Worm (Caenorhabditis elegans) whole organism, young adult: Measurements from ENCODE around the gene copb-2.

ENCODE experiments used
- B0019.2 ChIP-seq: fragments of 200-800 bp; sonication (Bioruptor generic); conservative IDR thresholded peaks from 2 replicates; pipeline ENCODE4 v1.3.6; 2022; ENCODE audit warnings: missing genetic modification reagents, missing genetic modification characterization, missing compliant biosample characterization
- B0035.1 ChIP-seq: sonication (generic microtip); optimal IDR thresholded peaks from 2 replicates; lab custom pipeline; 2016; ENCODE audit warnings: missing genetic modification characterization, mild to moderate bottlenecking, missing compliant biosample characterization, missing genotype, missing genetic modification reagents
- B0336.3 ChIP-seq: fragments of 200-800 bp; sonication (Bioruptor generic); IDR thresholded peaks from 2 replicates; pipeline ENCODE4 v1.3.6; 2022; ENCODE audit warnings: missing genetic modification characterization, missing compliant biosample characterization
- C06A6.2 ChIP-seq: fragments of 200-800 bp; sonication (Bioruptor generic); conservative IDR thresholded peaks from 2 replicates; pipeline ENCODE4 v1.3.6; 2022; ENCODE audit warnings: missing genetic modification characterization, missing compliant biosample characterization
- D2030.7 ChIP-seq: fragments of 200-800 bp; sonication (Bioruptor generic); IDR thresholded peaks from 2 replicates; pipeline ENCODE4 v1.3.6; 2022; ENCODE audit warnings: missing genetic modification reagents, missing genetic modification characterization, missing compliant biosample characterization
- F23B12.7 ChIP-seq: sonication (generic microtip); optimal IDR thresholded peaks from 2 replicates; lab custom pipeline; 2017; ENCODE audit warnings: missing genetic modification characterization, mild to moderate bottlenecking, missing compliant biosample characterization, antibody characterized with exemption, moderate library complexity; ENCODE audit not compliant: insufficient read depth
- F39B2.1 ChIP-seq: fragments of 200-800 bp; sonication (Bioruptor generic); IDR thresholded peaks from 2 replicates; pipeline ENCODE4 v1.3.6; 2022; ENCODE audit warnings: missing genetic modification reagents, missing genetic modification characterization, missing compliant biosample characterization
- F49E8.2 ChIP-seq: sonication (generic microtip); optimal IDR thresholded peaks from 3 replicates; lab custom pipeline; 2017; ENCODE audit warnings: missing genetic modification characterization, mild to moderate bottlenecking, missing compliant biosample characterization, antibody characterized with exemption, moderate library complexity; ENCODE audit not compliant: insufficient read depth
- T07F8.4 ChIP-seq: sonication (generic microtip); optimal IDR thresholded peaks from 2 replicates; lab custom pipeline; 2016; ENCODE audit warnings: mild to moderate bottlenecking, missing genetic modification characterization, moderate library complexity, missing compliant biosample characterization
- Y79H2A.3 ChIP-seq: fragments of 200-800 bp; sonication (Bioruptor generic); conservative IDR thresholded peaks from 2 replicates; pipeline ENCODE4 v1.3.6; 2022; ENCODE audit warnings: missing genetic modification reagents, missing genetic modification characterization, missing compliant biosample characterization
- ZK185.1 ChIP-seq: sonication (generic microtip); optimal IDR thresholded peaks from 2 replicates; lab custom pipeline; 2016; ENCODE audit warnings: mild to moderate bottlenecking, missing genetic modification characterization, missing compliant biosample characterization; ENCODE audit not compliant: poor library complexity, severe bottlenecking
- attf-3 ChIP-seq: fragments of 200-800 bp; sonication (Bioruptor generic); conservative IDR thresholded peaks from 2 replicates; pipeline ENCODE4 v1.3.6; 2022; ENCODE audit warnings: missing genetic modification reagents, missing genetic modification characterization, missing compliant biosample characterization
- attf-6 ChIP-seq: fragments of 200-800 bp; sonication (Bioruptor generic); IDR thresholded peaks from 2 replicates; pipeline ENCODE4 v1.3.6; 2022; ENCODE audit warnings: missing genetic modification reagents, missing genetic modification characterization, missing compliant biosample characterization
- dox-1 ChIP-seq: fragments of 200-800 bp; sonication (Bioruptor generic); IDR thresholded peaks from 2 replicates; pipeline ENCODE4 v1.3.6; 2022; ENCODE audit warnings: missing genetic modification reagents, missing genetic modification characterization, missing compliant biosample characterization
- dpff-1 ChIP-seq: sonication (generic microtip); optimal IDR thresholded peaks from 2 replicates; lab custom pipeline; 2017; ENCODE audit warnings: mild to moderate bottlenecking, missing genetic modification characterization, missing compliant biosample characterization
- ekl-4 ChIP-seq: fragments of 200-800 bp; sonication (Bioruptor generic); IDR thresholded peaks from 2 replicates; pipeline ENCODE4 v1.3.6; 2022; ENCODE audit warnings: missing genetic modification reagents, missing genetic modification characterization, missing compliant biosample characterization
- him-1 ChIP-seq: sonication (generic microtip); optimal IDR thresholded peaks from 2 replicates; lab custom pipeline; 2016; ENCODE audit warnings: missing genotype, missing genetic modification reagents, missing genetic modification characterization, missing compliant biosample characterization
- hmg-1.2 ChIP-seq: fragments of 200-800 bp; sonication (Bioruptor generic); IDR thresholded peaks from 2 replicates; pipeline ENCODE4 v1.3.6; 2022; ENCODE audit warnings: missing genetic modification reagents, missing genetic modification characterization, missing compliant biosample characterization
- hsf-1 ChIP-seq: fragments of 200-800 bp; sonication (Bioruptor generic); IDR thresholded peaks from 2 replicates; pipeline ENCODE4 v1.3.6; 2022; ENCODE audit warnings: missing genetic modification reagents, missing genetic modification characterization, missing compliant biosample characterization
- lin-26 ChIP-seq: fragments of 200-800 bp; sonication (Bioruptor generic); IDR thresholded peaks from 2 replicates; pipeline ENCODE4 v1.3.6; 2022; ENCODE audit warnings: missing genetic modification reagents, missing genetic modification characterization, missing compliant biosample characterization
- lin-54 ChIP-seq: fragments of 200-800 bp; sonication (Bioruptor generic); optimal IDR thresholded peaks from 2 replicates; lab custom pipeline; 2018; ENCODE audit warnings: mild to moderate bottlenecking, missing genetic modification characterization, missing compliant biosample characterization
- lsl-1 ChIP-seq: fragments of 200-800 bp; sonication (Bioruptor generic); optimal IDR thresholded peaks from 2 replicates; lab custom pipeline; 2018; ENCODE audit warnings: mild to moderate bottlenecking, missing genetic modification characterization, moderate library complexity, missing compliant biosample characterization
- nfya-1 ChIP-seq: sonication (generic microtip); optimal IDR thresholded peaks from 2 replicates; lab custom pipeline; 2017; ENCODE audit warnings: antibody characterized with exemption, missing compliant biosample characterization, missing genetic modification characterization, borderline replicate concordance; ENCODE audit not compliant: insufficient read depth
- nfyb-1 ChIP-seq: fragments of 200-800 bp; sonication (Bioruptor generic); IDR thresholded peaks from 2 replicates; pipeline ENCODE4 v1.3.6; 2022; ENCODE audit warnings: missing genetic modification reagents, missing genetic modification characterization, missing compliant biosample characterization
- nhr-80 ChIP-seq: sonication (generic microtip); optimal IDR thresholded peaks from 2 replicates; lab custom pipeline; 2016; ENCODE audit warnings: missing genetic modification characterization, missing compliant biosample characterization
- pbrm-1 ChIP-seq: fragments of 200-800 bp; sonication (Bioruptor generic); IDR thresholded peaks from 2 replicates; pipeline ENCODE4 v1.3.6; 2022; ENCODE audit warnings: missing genetic modification reagents, missing genetic modification characterization, missing compliant biosample characterization
- rcor-1 ChIP-seq: fragments of 200-800 bp; sonication (Bioruptor generic); IDR thresholded peaks from 2 replicates; pipeline ENCODE4 v1.3.6; 2022; ENCODE audit warnings: missing genetic modification reagents, missing genetic modification characterization, missing compliant biosample characterization
- rpc-1 ChIP-seq, 2 experiments: fragments of 150-350 bp in 1 of 2; sonication (generic microtip) in 1 of 2; optimal IDR thresholded peaks; 2 replicates each; lab custom pipeline; 2014 to 2018; ENCODE audit warnings: missing biosample characterization in 1 of 2, missing genetic modification characterization in 1 of 2, missing genetic modification reagents in 1 of 2, missing genotype in 1 of 2
- snpc-1.1 ChIP-seq: sonication (generic microtip); optimal IDR thresholded peaks from 2 replicates; lab custom pipeline; 2017; ENCODE audit warnings: missing genetic modification characterization, mild to moderate bottlenecking, missing compliant biosample characterization, antibody characterized with exemption, moderate library complexity, missing genotype, missing genetic modification reagents; ENCODE audit not compliant: insufficient read depth
- snpc-1.3 ChIP-seq: sonication (generic microtip); optimal IDR thresholded peaks from 2 replicates; lab custom pipeline; 2017; ENCODE audit warnings: missing genetic modification characterization, mild to moderate bottlenecking, missing compliant biosample characterization, antibody characterized with exemption, moderate library complexity, missing genotype, missing genetic modification reagents; ENCODE audit not compliant: insufficient read depth
- snpc-3.4 ChIP-seq: sonication (generic microtip); optimal IDR thresholded peaks from 2 replicates; lab custom pipeline; 2017; ENCODE audit warnings: missing genetic modification characterization, mild to moderate bottlenecking, missing compliant biosample characterization, antibody characterized with exemption, moderate library complexity, missing genotype, missing genetic modification reagents
- snpc-4 ChIP-seq, 5 experiments: fragments of 150-350 bp in 1 of 5; sonication (generic microtip) in 4 of 5; optimal IDR thresholded peaks; 2 replicates each; lab custom pipeline; 2014 to 2018; ENCODE audit warnings: missing genetic modification characterization in 5 of 5, missing biosample characterization in 3 of 5, antibody characterized with exemption in 2 of 5, mild to moderate bottlenecking in 2 of 5, missing compliant biosample characterization in 2 of 5, missing genotype in 2 of 5, moderate library complexity in 2 of 5, missing genetic modification reagents in 1 of 5
- ztf-22 ChIP-seq: fragments of 200-800 bp; sonication (Bioruptor generic); optimal IDR thresholded peaks from 2 replicates; lab custom pipeline; 2018; ENCODE audit warnings: mild to moderate bottlenecking, missing genetic modification characterization, moderate library complexity, missing compliant biosample characterization
- ztf-3 ChIP-seq: fragments of 200-800 bp; sonication (Bioruptor generic); optimal IDR thresholded peaks from 2 replicates; lab custom pipeline; 2018; ENCODE audit warnings: mild to moderate bottlenecking, missing genetic modification characterization, missing compliant biosample characterization

Gene copb-2

DNA sequence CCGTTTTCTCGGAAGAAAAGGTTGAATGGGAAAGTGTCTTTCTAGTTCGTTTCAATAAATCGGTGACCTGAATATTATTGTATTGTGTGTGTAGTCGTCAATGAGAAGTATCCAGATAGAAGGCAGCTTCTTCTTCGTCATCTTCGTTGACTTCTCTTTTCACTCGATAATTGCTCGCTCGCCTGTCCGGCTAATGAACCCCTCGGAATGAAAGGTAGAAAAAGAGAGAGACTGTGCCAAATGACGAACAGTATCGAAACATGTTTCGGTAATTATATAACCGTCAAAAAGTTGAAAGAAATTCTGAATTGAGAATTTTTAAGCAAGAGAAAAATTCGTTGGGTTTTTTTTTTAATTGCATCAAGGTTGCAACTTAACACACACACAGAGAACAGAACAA is 2.1 kb upstream of the copb-2 start, which contains the start of gene cutl-17:
Gene cutl-17 (minus strand): TSS at position 101 of the 400 bp plus-strand sequence.
- TF ChIP-seq C06A6.2 (GFP tag; lab: Robert Waterston, UW) (no peak), ZK185.1 (tag; lab: Kevin White, UChicago) (no peak), snpc-4 (GFP tag; optimal IDR thresholded peaks at IDR 0.05; lab: Kevin White, UChicago) (no peak), snpc-4 (tag; optimal IDR thresholded peaks at IDR 0.05; lab: Kevin White, UChicago) (no peak)

DNA sequence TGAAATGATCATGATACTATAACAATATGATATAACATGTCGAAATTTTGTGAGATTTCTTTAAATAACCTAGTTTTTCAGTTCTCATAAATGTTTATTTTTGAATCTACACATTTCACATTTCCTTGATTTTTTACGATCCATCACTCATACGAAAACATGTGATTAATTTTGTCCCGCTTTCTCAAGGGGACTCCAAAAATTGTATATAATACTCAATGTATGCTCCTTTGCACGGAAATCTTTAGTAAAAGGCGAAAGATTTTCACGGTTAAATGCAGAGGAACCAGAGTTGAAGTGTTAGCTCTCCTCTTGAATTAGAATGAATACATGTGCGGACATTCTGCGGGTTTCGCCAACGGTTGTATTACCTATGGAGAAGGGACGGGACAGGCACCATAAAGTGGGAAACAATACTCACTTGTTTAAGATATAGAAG is 4.8 kb downstream of the copb-2 start:
- TF ChIP-seq hmg-1.2 (peak; percentile 73), ztf-22 (no peak), pbrm-1 (GFP tag; lab: Robert Waterston, UW) (peak; percentile 79), Y79H2A.3 (no peak), ztf-3 (GFP tag; lab: Kevin White, UChicago) (no peak), F39B2.1 (GFP tag; lab: Robert Waterston, UW) (no peak), dpff-1 (tag; lab: Kevin White, UChicago) (no peak), snpc-1.3 (tag; lab: Kevin White, UChicago) (peak; percentile 81), lsl-1 (GFP tag; lab: Kevin White, UChicago) (peak; percentile 45), hsf-1 (GFP tag; lab: Robert Waterston, UW) (peak; percentile 29; the same call in 1 of the 2 replicates), snpc-1.1 (tag; lab: Kevin White, UChicago) (peak; percentile 95), rpc-1 (optimal IDR thresholded peaks at IDR 0.05; lab: Kevin White, UChicago) (no peak), rpc-1 (tag; optimal IDR thresholded peaks at IDR 0.05; lab: Kevin White, UChicago) (peak; percentile 9), nfyb-1 (GFP tag; lab: Robert Waterston, UW) (no peak), ekl-4 (GFP tag; lab: Robert Waterston, UW) (0 out of 2 replicates have a peak, but pooled peaks have one; percentile 41), B0035.1 (tag; lab: Kevin White, UChicago) (no peak), B0336.3 (GFP tag; lab: Robert Waterston, UW) (no peak), him-1 (peak; percentile 84), attf-6 (GFP tag; lab: Robert Waterston, UW) (peak; percentile 90; the same call in 1 of the 2 replicates), dox-1 (no peak), attf-3 (GFP tag; lab: Robert Waterston, UW) (0 out of 2 replicates have a peak, but pooled peaks have one; percentile 14), lin-26 (GFP tag; lab: Robert Waterston, UW) (peak; percentile 67), nhr-80 (no peak), rcor-1 (GFP tag; lab: Robert Waterston, UW) (peak; percentile 41; the same call in 1 of the 2 replicates), snpc-4 (GFP tag; optimal IDR thresholded peaks at IDR 0.05; lab: Kevin White, UChicago) (peak; percentile 91), snpc-4 (tag; optimal IDR thresholded peaks at IDR 0.05; lab: Kevin White, UChicago) (peak; percentile 89 to 96 (median 93)), lin-54 (GFP tag; lab: Kevin White, UChicago) (no peak), D2030.7 (GFP tag; lab: Robert Waterston, UW) (peak; percentile 82), B0019.2 (GFP tag; lab: Robert Waterston, UW) (0 out of 2 replicates have a peak, but pooled peaks have one; percentile 16), T07F8.4 (no peak), F49E8.2 (peak; percentile 88), nfya-1 (tag; lab: Kevin White, UChicago) (no peak), snpc-3.4 (tag; lab: Kevin White, UChicago) (peak; percentile 88), F23B12.7 (no peak)
